Fruit fly (Drosophila melanogaster) whole organism: ENCODE results near the gene Cpr62Ba.

ENCODE experiments used
- pan ChIP-seq: fragments of >200 bp; optimal IDR thresholded peaks from 2 replicates; lab custom pipeline; 2017
- psq ChIP-seq: fragments of >200 bp; optimal IDR thresholded peaks from 2 replicates; lab custom pipeline; 2017

DNA sequence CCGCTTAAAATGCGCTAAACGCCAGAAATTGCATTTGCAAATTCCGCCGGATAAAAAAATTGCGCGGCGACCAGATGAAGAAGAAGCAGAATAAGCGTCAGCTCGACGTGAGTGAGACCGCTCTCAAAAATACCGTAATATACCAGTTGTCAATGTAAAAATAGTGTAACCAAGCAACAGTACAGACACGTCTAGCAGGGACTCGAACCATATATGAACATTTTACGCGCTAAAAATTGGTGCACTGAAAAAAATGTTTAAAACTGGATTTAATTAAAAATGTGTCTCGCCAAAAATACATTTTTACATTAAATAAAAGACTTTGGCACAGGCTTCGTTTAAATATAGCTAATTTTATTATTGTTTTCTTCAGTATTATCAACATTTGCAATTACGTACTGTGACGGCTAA, 44.6 kb upstream of the Cpr62Ba start, which contains the start of gene dre4:
- no peak for TF ChIP-seq psq (lab: Kevin White, UChicago)
- TF ChIP-seq pan, result no peak
